Worm (Caenorhabditis elegans): ENCODE measurements around the gene adk-1.

DNA sequence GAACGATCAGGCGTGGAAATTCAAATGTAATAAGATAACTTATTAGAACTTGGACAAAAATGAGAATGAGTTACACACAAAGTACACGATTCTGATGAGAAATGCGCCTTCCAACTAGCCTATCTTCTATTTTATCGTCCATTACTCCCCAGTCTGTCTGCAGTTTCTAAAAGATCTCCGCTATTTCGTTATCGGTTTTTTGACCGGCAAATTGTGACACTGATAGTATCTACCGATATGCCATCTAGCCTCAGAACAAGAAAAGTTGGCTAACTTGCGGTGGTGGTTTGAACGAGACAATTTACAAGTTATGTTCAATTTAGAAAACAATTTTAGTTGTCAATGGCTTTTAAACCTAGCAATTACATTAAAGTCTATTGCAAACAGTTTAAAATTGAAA lies 916 bp upstream of the adk-1 start:
- TF ChIP-seq saeg-2 (GFP tag; IDR thresholded peaks at IDR 0.05) (no peak), egl-27 (tag; optimal IDR thresholded peaks at IDR 0.05) (no peak), nhr-25 (tag; optimal IDR thresholded peaks at IDR 0.05; ENCODE audit: borderline replicate concordance, insufficient read depth) (no peak), T20F7.1 (GFP tag; optimal IDR thresholded peaks at IDR 0.05) (no peak), unc-39 (tag; optimal IDR thresholded peaks at IDR 0.05) (no peak), nhr-28 (tag; optimal IDR thresholded peaks at IDR 0.05) (peak; percentile 87), dpl-1 (GFP tag; optimal IDR thresholded peaks at IDR 0.05) (no peak), pqm-1 (tag; optimal IDR thresholded peaks at IDR 0.05) (peak; percentile 95), R02D3.7 (tag; optimal IDR thresholded peaks at IDR 0.05) (no peak)
